Fruit fly (Drosophila melanogaster) whole organism, wandering third instar larva: ENCODE data around the gene Drak.

ENCODE experiments used
- Dfd ChIP-seq: fragments of >200 bp; optimal IDR thresholded peaks from 2 replicates; lab custom pipeline; 2017; ENCODE audit warnings: missing biosample characterization, missing genetic modification characterization
- HLH106 ChIP-seq: fragments of 200-800 bp; optimal IDR thresholded peaks from 3 replicates; lab custom pipeline; 2019; ENCODE audit warnings: missing biosample characterization, mild to moderate bottlenecking, missing genetic modification characterization, moderate library complexity
- Mio ChIP-seq: sonication (Bioruptor generic); optimal IDR thresholded peaks from 2 replicates; lab custom pipeline; 2016; ENCODE audit warnings: missing biosample characterization, missing genetic modification characterization
- Myc ChIP-seq: fragments of >200 bp; optimal IDR thresholded peaks from 2 replicates; lab custom pipeline; 2017
- brk ChIP-seq: fragments of 200-800 bp; sonication (Bioruptor generic); optimal IDR thresholded peaks from 2 replicates; lab custom pipeline; 2016; ENCODE audit warnings: missing biosample characterization, mild to moderate bottlenecking, missing genetic modification characterization
- dmrt93B ChIP-seq: fragments of 200-800 bp; sonication (Bioruptor generic); optimal IDR thresholded peaks from 2 replicates; lab custom pipeline; 2018; ENCODE audit warnings: missing biosample characterization, mild to moderate bottlenecking, missing genetic modification characterization
- ey ChIP-seq: fragments of 200-800 bp; sonication (Bioruptor generic); optimal IDR thresholded peaks from 2 replicates; lab custom pipeline; 2016; ENCODE audit warnings: missing biosample characterization, missing genetic modification characterization
- psq ChIP-seq: fragments of 200-800 bp; sonication (Bioruptor generic); optimal IDR thresholded peaks from 3 replicates; lab custom pipeline; 2017; ENCODE audit warnings: missing biosample characterization, mild to moderate bottlenecking, missing genetic modification characterization, moderate library complexity
- tai ChIP-seq: sonication (Bioruptor generic); optimal IDR thresholded peaks from 2 replicates; lab custom pipeline; 2016; ENCODE audit warnings: missing biosample characterization, missing genetic modification characterization
- usp ChIP-seq: fragments of >200 bp; optimal IDR thresholded peaks from 2 replicates; lab custom pipeline; 2017; ENCODE audit warnings: missing biosample characterization, missing genetic modification characterization

dm6 chrX:11446792-11447405 lies 46.0 kb upstream of the Drak start:
- TF ChIP-seq usp (GFP tag; lab: Kevin White, UChicago) (no peak), brk (GFP tag; lab: Kevin White, UChicago) (peak; percentile 35), psq (GFP tag; lab: Kevin White, UChicago) (peak; percentile 71), ey (GFP tag; lab: Kevin White, UChicago) (peak; percentile 90), Myc (peak; percentile 77), HLH106 (peak; percentile 82), Dfd (no peak), tai (GFP tag; lab: Kevin White, UChicago) (peak; percentile 2), Mio (GFP tag; lab: Kevin White, UChicago) (peak; percentile 51), dmrt93B (GFP tag; lab: Kevin White, UChicago) (peak; percentile 60)
